ENCODE assay signal across 5 fruit fly cellular contexts in genomic region chrX:17125017-17125821, dm6.
TF ChIP-seq lines count a peak whose summit lies in the region.

No protein-coding gene starts in this region.

- TF ChIP-seq CTCF in whole organism, embryonic (GFP tag; optimal IDR thresholded peaks at IDR 0.05; lab: Kevin White, UChicago) = no peak

TF ChIP-seq in whole organism, adult, 20 proteins besides CTCF, POLR2A, EP300 and RAD21:
- no peak for TF ChIP-seq CG12768 (GFP tag; optimal IDR thresholded peaks at IDR 0.05; lab: Kevin White, UChicago)
- TF ChIP-seq bab1 (GFP tag; optimal IDR thresholded peaks at IDR 0.05; lab: Kevin White, UChicago) = peak; percentile 39
- no peak for TF ChIP-seq CG5204 (GFP tag; optimal IDR thresholded peaks at IDR 0.05; lab: Kevin White, UChicago)
- TF ChIP-seq Clk (GFP tag; optimal IDR thresholded peaks at IDR 0.05; lab: Kevin White, UChicago) = no peak
- no peak for TF ChIP-seq Crg-1 (GFP tag; optimal IDR thresholded peaks at IDR 0.05; lab: Kevin White, UChicago)
- no peak for TF ChIP-seq Mnt (GFP tag; optimal IDR thresholded peaks at IDR 0.05; lab: Kevin White, UChicago)
- TF ChIP-seq ovo (GFP tag; optimal IDR thresholded peaks at IDR 0.05; lab: Kevin White, UChicago) = peak; percentile 76
- no peak for TF ChIP-seq CG33017 (tag; optimal IDR thresholded peaks at IDR 0.05; lab: Kevin White, UChicago)
- TF ChIP-seq cic (GFP tag; optimal IDR thresholded peaks at IDR 0.05; lab: Kevin White, UChicago) = no peak
- no peak for TF ChIP-seq CG7101 (tag; optimal IDR thresholded peaks at IDR 0.05; lab: Kevin White, UChicago)
- no peak for TF ChIP-seq CG1620 (GFP tag; optimal IDR thresholded peaks at IDR 0.05; lab: Kevin White, UChicago)
- no peak for TF ChIP-seq CG11617 (GFP tag; optimal IDR thresholded peaks at IDR 0.05; lab: Kevin White, UChicago)
- no peak for TF ChIP-seq cnc (optimal IDR thresholded peaks at IDR 0.05; lab: Kevin White, UChicago)
- TF ChIP-seq kay (GFP tag; lab: Kevin White, UChicago; ENCODE audit: borderline replicate concordance) = no peak
- TF ChIP-seq toe (GFP tag; optimal IDR thresholded peaks at IDR 0.05; lab: Kevin White, UChicago) = no peak
- peak; percentile 81 for TF ChIP-seq pad (GFP tag; optimal IDR thresholded peaks at IDR 0.05; lab: Kevin White, UChicago)
- peak; percentile 58 for TF ChIP-seq CG14711 (tag; optimal IDR thresholded peaks at IDR 0.05; lab: Kevin White, UChicago)
TF ChIP-seq in whole organism, adult: peak in this region for 4.

TF ChIP-seq in whole organism, embryonic, 481 proteins besides CTCF, POLR2A, EP300 and RAD21 (continues in another document):
- TF ChIP-seq dysf (GFP tag; IDR thresholded peaks at IDR 0.05; lab: Robert Waterston, UW) = peak; percentile 82
- TF ChIP-seq jing (GFP tag; optimal IDR thresholded peaks at IDR 0.05; lab: Kevin White, UChicago) = no peak
- peak; percentile 51 for TF ChIP-seq org-1 (GFP tag; optimal IDR thresholded peaks at IDR 0.05; lab: Kevin White, UChicago)
- TF ChIP-seq PHDP (tag; optimal IDR thresholded peaks at IDR 0.05; lab: Kevin White, UChicago) = peak; percentile 68
- TF ChIP-seq Dref (GFP tag; IDR thresholded peaks at IDR 0.05; lab: Robert Waterston, UW) = no peak
- TF ChIP-seq Pdp1 (GFP tag; optimal IDR thresholded peaks at IDR 0.05; lab: Kevin White, UChicago) = peak; percentile 30 to 38
- TF ChIP-seq al (GFP tag; IDR thresholded peaks at IDR 0.05; lab: Robert Waterston, UW) = peak; percentile 71; the same call in 1 of the 2 replicates
- peak; percentile 13 for TF ChIP-seq CG7786 (GFP tag; optimal IDR thresholded peaks at IDR 0.05; lab: Kevin White, UChicago)
- no peak for TF ChIP-seq Hr39 (optimal IDR thresholded peaks at IDR 0.05; lab: Kevin White, UChicago)
- TF ChIP-seq CG3995 (GFP tag; optimal IDR thresholded peaks at IDR 0.05; lab: Kevin White, UChicago) = no peak
- TF ChIP-seq abd-A (tag; optimal IDR thresholded peaks at IDR 0.05; lab: Kevin White, UChicago) = no peak
- TF ChIP-seq wek (GFP tag; optimal IDR thresholded peaks at IDR 0.05; lab: Kevin White, UChicago) = no peak
- TF ChIP-seq CG5245 (GFP tag; optimal IDR thresholded peaks at IDR 0.05; lab: Kevin White, UChicago) = peak; percentile 11
- peak; percentile 67 for TF ChIP-seq tap (tag; optimal IDR thresholded peaks at IDR 0.05; lab: Kevin White, UChicago)
- TF ChIP-seq CG8478 (optimal IDR thresholded peaks at IDR 0.05; lab: Kevin White, UChicago) = no peak
- peak; percentile 27 for TF ChIP-seq CG4820 (GFP tag; optimal IDR thresholded peaks at IDR 0.05; lab: Kevin White, UChicago)
- TF ChIP-seq CG17359 (tag; optimal IDR thresholded peaks at IDR 0.05; lab: Kevin White, UChicago) = peak; percentile 71
- TF ChIP-seq croc (GFP tag; conservative IDR thresholded peaks at IDR 0.05; lab: Robert Waterston, UW) = no peak
- no peak for TF ChIP-seq CG4360 (GFP tag; IDR thresholded peaks at IDR 0.05; lab: Robert Waterston, UW)
- TF ChIP-seq trh (GFP tag; optimal IDR thresholded peaks at IDR 0.05; lab: Kevin White, UChicago) = peak; percentile 2

TF ChIP-seq in whole organism, prepupa, 60 proteins besides CTCF, POLR2A, EP300 and RAD21 (continues in another document):
- TF ChIP-seq svp (GFP tag; lab: Kevin White, UChicago) (peak; percentile 85), CG3919 (GFP tag; optimal IDR thresholded peaks at IDR 0.05; lab: Kevin White, UChicago) (peak; percentile 29), CG11902 (GFP tag; optimal IDR thresholded peaks at IDR 0.05; lab: Kevin White, UChicago) (peak; percentile 13), Hr39 (GFP tag; optimal IDR thresholded peaks at IDR 0.05; lab: Kevin White, UChicago) (no peak), salr (GFP tag; optimal IDR thresholded peaks at IDR 0.05; lab: Kevin White, UChicago) (peak in 1 of 2 experiments; percentile 40), CG11294 (GFP tag; IDR thresholded peaks at IDR 0.05; lab: Robert Waterston, UW) (no peak), acj6 (GFP tag; optimal IDR thresholded peaks at IDR 0.05; lab: Kevin White, UChicago) (peak; percentile 13), CG8632 (GFP tag; optimal IDR thresholded peaks at IDR 0.05; lab: Kevin White, UChicago) (peak; percentile 10), Met (GFP tag; optimal IDR thresholded peaks at IDR 0.05; lab: Kevin White, UChicago) (peak; percentile 11), CG4318 (GFP tag; optimal IDR thresholded peaks at IDR 0.05; lab: Kevin White, UChicago) (no peak), CG7368 (GFP tag; optimal IDR thresholded peaks at IDR 0.05; lab: Kevin White, UChicago) (peak; percentile 9), Ets21C (GFP tag; optimal IDR thresholded peaks at IDR 0.05; lab: Kevin White, UChicago) (peak; percentile 15), achi (GFP tag; optimal IDR thresholded peaks at IDR 0.05; lab: Kevin White, UChicago) (no peak), CG11762 (GFP tag; optimal IDR thresholded peaks at IDR 0.05; lab: Kevin White, UChicago; ENCODE audit: insufficient read depth) (peak; percentile 10), CG10669 (GFP tag; optimal IDR thresholded peaks at IDR 0.05; lab: Kevin White, UChicago) (peak; percentile 43), lz (GFP tag; optimal IDR thresholded peaks at IDR 0.05; lab: Kevin White, UChicago) (no peak), CG34406 (GFP tag; optimal IDR thresholded peaks at IDR 0.05; lab: Kevin White, UChicago) (peak; percentile 20), Sox14 (GFP tag; optimal IDR thresholded peaks at IDR 0.05; lab: Kevin White, UChicago) (no peak), Eip75B (GFP tag; optimal IDR thresholded peaks at IDR 0.05; lab: Kevin White, UChicago) (peak; percentile 24), Eip78C (GFP tag; lab: Kevin White, UChicago) (peak; percentile 87)

TF ChIP-seq in whole organism, pupa, 21 proteins besides CTCF, POLR2A, EP300 and RAD21 (continues in another document):
- peak; percentile 32 for TF ChIP-seq Pif1A (GFP tag; optimal IDR thresholded peaks at IDR 0.05; lab: Kevin White, UChicago)
- TF ChIP-seq CG9948 (tag; optimal IDR thresholded peaks at IDR 0.05; lab: Kevin White, UChicago) = peak; percentile 20
- peak; percentile 37; the same call in 1 of the 3 replicates for TF ChIP-seq fd96Ca (GFP tag; IDR thresholded peaks at IDR 0.05; lab: Robert Waterston, UW)
- TF ChIP-seq D1 (tag; optimal IDR thresholded peaks at IDR 0.05; lab: Kevin White, UChicago) = no peak
- TF ChIP-seq CG4496 (GFP tag; IDR thresholded peaks at IDR 0.05; lab: Robert Waterston, UW) = peak; percentile 18; the same call in 2 of the 3 replicates
- TF ChIP-seq CG8159 (tag; optimal IDR thresholded peaks at IDR 0.05; lab: Kevin White, UChicago) = peak; percentile 55
- peak; percentile 48 for TF ChIP-seq gl (tag; optimal IDR thresholded peaks at IDR 0.05; lab: Kevin White, UChicago)
- TF ChIP-seq Pif1B (GFP tag; optimal IDR thresholded peaks at IDR 0.05; lab: Kevin White, UChicago) = peak; percentile 46
- peak; percentile 58 for TF ChIP-seq CG17806 (tag; optimal IDR thresholded peaks at IDR 0.05; lab: Kevin White, UChicago)
- TF ChIP-seq CG8301 (tag; optimal IDR thresholded peaks at IDR 0.05; lab: Kevin White, UChicago) = peak; percentile 23
- peak; percentile 42 for TF ChIP-seq EcR (GFP tag; optimal IDR thresholded peaks at IDR 0.05; lab: Kevin White, UChicago)
- no peak for TF ChIP-seq rn (GFP tag; IDR thresholded peaks at IDR 0.05; lab: Robert Waterston, UW)
- TF ChIP-seq CG10348 (GFP tag; IDR thresholded peaks at IDR 0.05; lab: Robert Waterston, UW) = no peak
- TF ChIP-seq CG34367 (tag; optimal IDR thresholded peaks at IDR 0.05; lab: Kevin White, UChicago) = no peak
- peak; percentile 23 for TF ChIP-seq CG15710 (tag; optimal IDR thresholded peaks at IDR 0.05; lab: Kevin White, UChicago)
- peak; percentile 9; the same call in 1 of the 2 replicates for TF ChIP-seq CG12605 (GFP tag; IDR thresholded peaks at IDR 0.05; lab: Robert Waterston, UW)
- no peak for TF ChIP-seq Snoo (tag; optimal IDR thresholded peaks at IDR 0.05; lab: Kevin White, UChicago)
- TF ChIP-seq CG32121 (GFP tag; IDR thresholded peaks at IDR 0.05; lab: Robert Waterston, UW) = peak; percentile 41; the same call in 1 of the 2 replicates
- TF ChIP-seq CG13204 (GFP tag; optimal IDR thresholded peaks at IDR 0.05; lab: Kevin White, UChicago) = peak; percentile 19
- TF ChIP-seq CG14655 (GFP tag; optimal IDR thresholded peaks at IDR 0.05; lab: Kevin White, UChicago) = peak; percentile 40

TF ChIP-seq in whole organism, wandering third instar larva, 38 proteins besides CTCF, POLR2A, EP300 and RAD21 (continues in another document):
- TF ChIP-seq ey (GFP tag; optimal IDR thresholded peaks at IDR 0.05; lab: Kevin White, UChicago) = no peak
- TF ChIP-seq Vsx2 (GFP tag; optimal IDR thresholded peaks at IDR 0.05; lab: Kevin White, UChicago; ENCODE audit: partially characterized antibody) = no peak
- no peak for TF ChIP-seq pan (optimal IDR thresholded peaks at IDR 0.05; lab: Kevin White, UChicago)
- TF ChIP-seq sv (GFP tag; optimal IDR thresholded peaks at IDR 0.05; lab: Kevin White, UChicago) = no peak
- no peak for TF ChIP-seq Hnf4 (GFP tag; optimal IDR thresholded peaks at IDR 0.05; lab: Kevin White, UChicago)
- TF ChIP-seq CrebA (GFP tag; optimal IDR thresholded peaks at IDR 0.05; lab: Kevin White, UChicago; ENCODE audit: borderline replicate concordance) = no peak
- no peak for TF ChIP-seq N (GFP tag; optimal IDR thresholded peaks at IDR 0.05; lab: Kevin White, UChicago)
- no peak for TF ChIP-seq CG32264 (GFP tag; optimal IDR thresholded peaks at IDR 0.05; lab: Kevin White, UChicago)
- no peak for TF ChIP-seq tai (GFP tag; optimal IDR thresholded peaks at IDR 0.05; lab: Kevin White, UChicago)
- peak; percentile 11 for TF ChIP-seq rgr (GFP tag; optimal IDR thresholded peaks at IDR 0.05; lab: Kevin White, UChicago)
- TF ChIP-seq Rel (GFP tag; optimal IDR thresholded peaks at IDR 0.05; lab: Kevin White, UChicago) = no peak
- TF ChIP-seq Rel (tag; optimal IDR thresholded peaks at IDR 0.05; lab: Kevin White, UChicago) = no peak
- peak; percentile 44 for TF ChIP-seq fru (GFP tag; optimal IDR thresholded peaks at IDR 0.05; lab: Kevin White, UChicago)
- no peak for TF ChIP-seq dsf (GFP tag; optimal IDR thresholded peaks at IDR 0.05; lab: Kevin White, UChicago; ENCODE audit: borderline replicate concordance)
- no peak for TF ChIP-seq usp (GFP tag; optimal IDR thresholded peaks at IDR 0.05; lab: Kevin White, UChicago)
- TF ChIP-seq foxo (GFP tag; optimal IDR thresholded peaks at IDR 0.05; lab: Kevin White, UChicago) = peak in 1 of 2 experiments; percentile 24
- TF ChIP-seq OdsH (GFP tag; optimal IDR thresholded peaks at IDR 0.05; lab: Kevin White, UChicago) = peak; percentile 23
- no peak for TF ChIP-seq Dfd (GFP tag; optimal IDR thresholded peaks at IDR 0.05; lab: Kevin White, UChicago)
- no peak for TF ChIP-seq Mio (GFP tag; optimal IDR thresholded peaks at IDR 0.05; lab: Kevin White, UChicago)
- peak; percentile 5 for TF ChIP-seq br (GFP tag; optimal IDR thresholded peaks at IDR 0.05; lab: Kevin White, UChicago)
- TF ChIP-seq GATAd (GFP tag; optimal IDR thresholded peaks at IDR 0.05; lab: Kevin White, UChicago) = no peak
- no peak for TF ChIP-seq Myc (optimal IDR thresholded peaks at IDR 0.05; lab: Kevin White, UChicago)
- TF ChIP-seq Jra (GFP tag; optimal IDR thresholded peaks at IDR 0.05; lab: Kevin White, UChicago) = no peak
- TF ChIP-seq psq (GFP tag; optimal IDR thresholded peaks at IDR 0.05; lab: Kevin White, UChicago) = peak; percentile 1
- no peak for TF ChIP-seq dmrt93B (GFP tag; optimal IDR thresholded peaks at IDR 0.05; lab: Kevin White, UChicago)
